Fruit fly (Drosophila melanogaster) whole organism, embryonic: ENCODE measurements around the gene CG12592.

Experiments
- Adf1 ChIP-seq: fragments of 200-800 bp; sonication (Bioruptor generic); IDR thresholded peaks from 2 replicates; pipeline ENCODE4 v1.3.6; 2022; ENCODE audit warnings: missing biosample characterization, missing genetic modification characterization
- Awh ChIP-seq: fragments of 200-800 bp; sonication (Bioruptor generic); IDR thresholded peaks from 2 replicates; pipeline ENCODE4, ENCODE4 v1.3.6; 2022; ENCODE audit warnings: missing biosample characterization, missing genetic modification characterization
- CG10267 ChIP-seq: fragments of 200-800 bp; sonication (Bioruptor generic); optimal IDR thresholded peaks from 2 replicates; lab custom pipeline; 2018; ENCODE audit warnings: missing biosample characterization, mild to moderate bottlenecking, missing genetic modification characterization, moderate library complexity
- CG14050 ChIP-seq: fragments of 200-800 bp; sonication (Bioruptor generic); IDR thresholded peaks from 3 replicates; pipeline ENCODE4 v1.3.6; 2022; ENCODE audit warnings: missing biosample characterization, missing genetic modification characterization
- CG14667 ChIP-seq: fragments of 200-800 bp; sonication (Bioruptor generic); IDR thresholded peaks from 2 replicates; pipeline ENCODE4 v1.3.6; 2022; ENCODE audit warnings: missing biosample characterization, missing genetic modification characterization
- CG15479 ChIP-seq: fragments of 200-800 bp; sonication (Bioruptor generic); optimal IDR thresholded peaks from 3 replicates; lab custom pipeline; 2019; ENCODE audit warnings: missing biosample characterization, mild to moderate bottlenecking, missing genetic modification characterization, moderate library complexity
- CG15696 ChIP-seq: fragments of 200-800 bp; sonication (Bioruptor generic); optimal IDR thresholded peaks from 2 replicates; lab custom pipeline; 2019; ENCODE audit warnings: missing biosample characterization, mild to moderate bottlenecking, missing genetic modification characterization, moderate library complexity
- CG17912 ChIP-seq: fragments of 200-800 bp; sonication (Bioruptor generic); optimal IDR thresholded peaks from 2 replicates; lab custom pipeline; 2018; ENCODE audit warnings: missing biosample characterization, mild to moderate bottlenecking, missing genetic modification characterization
- CG3065 ChIP-seq: fragments of 200-800 bp; sonication (Bioruptor generic); optimal IDR thresholded peaks from 2 replicates; lab custom pipeline; 2016; ENCODE audit warnings: missing biosample characterization, missing genetic modification characterization
- CG32772 ChIP-seq: fragments of 200-800 bp; sonication (Bioruptor generic); IDR thresholded peaks from 2 replicates; pipeline ENCODE4 v1.3.6; 2022; ENCODE audit warnings: missing biosample characterization, missing genetic modification characterization
- CG33557 ChIP-seq: fragments of 200-800 bp; sonication (Bioruptor generic); optimal IDR thresholded peaks from 2 replicates; lab custom pipeline; 2019; ENCODE audit warnings: missing biosample characterization, mild to moderate bottlenecking, missing genetic modification characterization, moderate library complexity
- CG4854 ChIP-seq: fragments of 200-800 bp; sonication (Bioruptor generic); optimal IDR thresholded peaks from 2 replicates; lab custom pipeline; 2016; ENCODE audit warnings: missing biosample characterization, missing genetic modification characterization, inconsistent platforms
- CG6654 ChIP-seq: fragments of 200-800 bp; sonication (Bioruptor generic); optimal IDR thresholded peaks from 2 replicates; lab custom pipeline; 2017; ENCODE audit warnings: missing biosample characterization, mild to moderate bottlenecking, missing genetic modification characterization
- CG6813 ChIP-seq: fragments of 200-800 bp; sonication (Bioruptor generic); optimal IDR thresholded peaks from 2 replicates; lab custom pipeline; 2017; ENCODE audit warnings: missing biosample characterization, missing genetic modification characterization, mild to moderate bottlenecking, moderate library complexity, missing genetic modification reagents
- CG6854 ChIP-seq: fragments of 200-800 bp; sonication (Bioruptor generic); optimal IDR thresholded peaks from 3 replicates; lab custom pipeline; 2017; ENCODE audit warnings: missing biosample characterization, mild to moderate bottlenecking, missing genetic modification characterization
- CG7372 ChIP-seq: fragments of 200-800 bp; sonication (Bioruptor generic); IDR thresholded peaks from 2 replicates; pipeline ENCODE4 v1.3.6; 2022; ENCODE audit warnings: missing biosample characterization, missing genetic modification characterization
- CG8089 ChIP-seq: fragments of 200-800 bp; sonication (Bioruptor generic); optimal IDR thresholded peaks from 3 replicates; lab custom pipeline; 2016; ENCODE audit warnings: missing biosample characterization, missing genetic modification characterization
- CG8281 ChIP-seq: fragments of 200-800 bp; sonication (Bioruptor generic); optimal IDR thresholded peaks from 2 replicates; lab custom pipeline; 2018; ENCODE audit warnings: missing biosample characterization, mild to moderate bottlenecking, missing genetic modification characterization, moderate library complexity
- CG8944 ChIP-seq: fragments of 200-800 bp; sonication (Bioruptor generic); optimal IDR thresholded peaks from 3 replicates; lab custom pipeline; 2016; ENCODE audit warnings: missing biosample characterization, missing genetic modification characterization
- CrebB ChIP-seq: fragments of 200-800 bp; sonication (Bioruptor generic); optimal IDR thresholded peaks from 3 replicates; lab custom pipeline; 2018; ENCODE audit warnings: missing biosample characterization, mild to moderate bottlenecking, missing genetic modification characterization
- Dad ChIP-seq: fragments of 200-800 bp; sonication (Bioruptor generic); optimal IDR thresholded peaks from 3 replicates; lab custom pipeline; 2016; ENCODE audit warnings: missing biosample characterization, missing genetic modification characterization
- Drgx ChIP-seq: fragments of 200-800 bp; sonication (Bioruptor generic); IDR thresholded peaks from 2 replicates; pipeline ENCODE4 v1.3.6; 2022; ENCODE audit warnings: missing biosample characterization, missing genetic modification characterization
- E2f2 ChIP-seq: fragments of 200-800 bp; sonication (Bioruptor generic); IDR thresholded peaks from 2 replicates; pipeline ENCODE4 v1.3.6; 2022; ENCODE audit warnings: missing biosample characterization, missing genetic modification characterization
- ERR ChIP-seq: fragments of 200-800 bp; sonication (Bioruptor generic); optimal IDR thresholded peaks from 2 replicates; lab custom pipeline; 2016; ENCODE audit warnings: missing biosample characterization, missing genetic modification characterization
- HLHmδ ChIP-seq: fragments of 200-800 bp; sonication (Bioruptor generic); optimal IDR thresholded peaks from 2 replicates; lab custom pipeline; 2018; ENCODE audit warnings: missing biosample characterization, mild to moderate bottlenecking, missing genetic modification characterization, moderate library complexity
- HmgD ChIP-seq: fragments of 200-800 bp; sonication (Bioruptor generic); optimal IDR thresholded peaks from 3 replicates; lab custom pipeline; 2016; ENCODE audit warnings: missing biosample characterization, missing genetic modification characterization
- Hr78 ChIP-seq, 2 experiments: fragments of 200-800 bp in 1 of 2; fragments of >200 bp in 1 of 2; sonication (Bioruptor generic) in 1 of 2; optimal IDR thresholded peaks; 2 replicates each; lab custom pipeline; 2017 to 2019; ENCODE audit warnings: missing biosample characterization in 2 of 2, missing genetic modification characterization in 2 of 2, mild to moderate bottlenecking in 1 of 2, moderate library complexity in 1 of 2
- MESR4 ChIP-seq: fragments of 200-800 bp; sonication (Bioruptor generic); optimal IDR thresholded peaks from 2 replicates; lab custom pipeline; 2018; ENCODE audit warnings: missing biosample characterization, mild to moderate bottlenecking, missing genetic modification characterization, moderate library complexity
- Mad ChIP-seq: fragments of 200-800 bp; sonication (Bioruptor generic); optimal IDR thresholded peaks from 2 replicates; lab custom pipeline; 2016; ENCODE audit warnings: missing biosample characterization, missing genetic modification characterization
- Pdp1 ChIP-seq, 2 experiments: fragments of 200-800 bp; sonication (Bioruptor generic); optimal IDR thresholded peaks; 3 replicates each; lab custom pipeline; 2016; ENCODE audit warnings: missing biosample characterization in 2 of 2, missing genetic modification characterization in 2 of 2, mild to moderate bottlenecking in 1 of 2, moderate library complexity in 1 of 2
- Rfx ChIP-seq: fragments of 200-800 bp; sonication (Bioruptor generic); IDR thresholded peaks from 2 replicates; pipeline ENCODE4 v1.3.6; 2022; ENCODE audit warnings: missing biosample characterization, missing genetic modification characterization
- Scr ChIP-seq: fragments of 200-800 bp; sonication (Bioruptor generic); IDR thresholded peaks from 2 replicates; pipeline ENCODE4 v1.3.6; 2022; ENCODE audit warnings: missing biosample characterization, missing genetic modification characterization; ENCODE audit not compliant: partially characterized antibody
- Spps ChIP-seq: fragments of 200-800 bp; sonication (Bioruptor generic); optimal IDR thresholded peaks from 2 replicates; lab custom pipeline; 2018; ENCODE audit warnings: missing biosample characterization, mild to moderate bottlenecking, missing genetic modification characterization
- ato ChIP-seq: fragments of 200-800 bp; sonication (Bioruptor generic); IDR thresholded peaks from 2 replicates; pipeline ENCODE4 v1.3.6; 2022; ENCODE audit warnings: missing biosample characterization, missing genetic modification characterization; ENCODE audit not compliant: partially characterized antibody
- bcd ChIP-seq: fragments of 200-800 bp; sonication (Bioruptor generic); optimal IDR thresholded peaks from 2 replicates; lab custom pipeline; 2017; ENCODE audit warnings: missing biosample characterization, mild to moderate bottlenecking, missing genetic modification characterization
- croc ChIP-seq: fragments of 200-800 bp; sonication (Bioruptor generic); conservative IDR thresholded peaks from 3 replicates; pipeline ENCODE4 v1.3.6; 2022; ENCODE audit warnings: missing biosample characterization, missing genetic modification characterization
- dpn ChIP-seq, 2 experiments: fragments of 200-800 bp; sonication (Bioruptor generic); optimal IDR thresholded peaks; 3 replicates each; lab custom pipeline; 2016; ENCODE audit warnings: missing biosample characterization in 2 of 2, missing genetic modification characterization in 2 of 2
- fd102C ChIP-seq: fragments of 200-800 bp; sonication (Bioruptor generic); optimal IDR thresholded peaks from 2 replicates; lab custom pipeline; 2018; ENCODE audit warnings: missing biosample characterization, mild to moderate bottlenecking, missing genetic modification characterization, moderate library complexity
- fd3F ChIP-seq: fragments of 200-800 bp; sonication (Bioruptor generic); optimal IDR thresholded peaks from 2 replicates; lab custom pipeline; 2018; ENCODE audit warnings: missing biosample characterization, mild to moderate bottlenecking, missing genetic modification characterization, moderate library complexity
- inv ChIP-seq: fragments of 200-800 bp; sonication (Bioruptor generic); IDR thresholded peaks from 2 replicates; pipeline ENCODE4 v1.3.6; 2022; ENCODE audit warnings: missing biosample characterization, missing genetic modification characterization; ENCODE audit not compliant: partially characterized antibody
- knrl ChIP-seq: fragments of 200-800 bp; sonication (Bioruptor generic); IDR thresholded peaks from 3 replicates; pipeline ENCODE4 v1.3.6; 2022; ENCODE audit warnings: missing biosample characterization, missing genetic modification characterization; ENCODE audit not compliant: partially characterized antibody
- nom ChIP-seq: fragments of 200-800 bp; sonication (Bioruptor generic); optimal IDR thresholded peaks from 2 replicates; lab custom pipeline; 2017; ENCODE audit warnings: missing biosample characterization, missing genetic modification characterization, mild to moderate bottlenecking, moderate library complexity, missing genetic modification reagents
- pzg ChIP-seq: fragments of 200-800 bp; sonication (Bioruptor generic); optimal IDR thresholded peaks from 3 replicates; lab custom pipeline; 2018; ENCODE audit warnings: missing biosample characterization, mild to moderate bottlenecking, missing genetic modification characterization, moderate library complexity
- scrt ChIP-seq: fragments of 200-800 bp; sonication (Bioruptor generic); optimal IDR thresholded peaks from 2 replicates; lab custom pipeline; 2018; ENCODE audit warnings: missing biosample characterization, mild to moderate bottlenecking, missing genetic modification characterization, moderate library complexity
- sr ChIP-seq: fragments of 200-800 bp; sonication (Bioruptor generic); IDR thresholded peaks from 3 replicates; pipeline ENCODE4 v1.3.6; 2022; ENCODE audit warnings: missing biosample characterization, missing genetic modification characterization
- stc ChIP-seq: fragments of 200-800 bp; sonication (Bioruptor generic); IDR thresholded peaks from 2 replicates; pipeline ENCODE4 v1.3.6; 2022; ENCODE audit warnings: missing biosample characterization, missing genetic modification characterization
- trem ChIP-seq: fragments of 200-800 bp; optimal IDR thresholded peaks from 3 replicates; lab custom pipeline; 2019; ENCODE audit warnings: missing biosample characterization, mild to moderate bottlenecking, missing genetic modification characterization, moderate library complexity
- zfh2 ChIP-seq: fragments of 200-800 bp; sonication (Bioruptor generic); optimal IDR thresholded peaks from 2 replicates; lab custom pipeline; 2016; ENCODE audit warnings: missing biosample characterization, missing genetic modification characterization

Gene CG12592

DNA sequence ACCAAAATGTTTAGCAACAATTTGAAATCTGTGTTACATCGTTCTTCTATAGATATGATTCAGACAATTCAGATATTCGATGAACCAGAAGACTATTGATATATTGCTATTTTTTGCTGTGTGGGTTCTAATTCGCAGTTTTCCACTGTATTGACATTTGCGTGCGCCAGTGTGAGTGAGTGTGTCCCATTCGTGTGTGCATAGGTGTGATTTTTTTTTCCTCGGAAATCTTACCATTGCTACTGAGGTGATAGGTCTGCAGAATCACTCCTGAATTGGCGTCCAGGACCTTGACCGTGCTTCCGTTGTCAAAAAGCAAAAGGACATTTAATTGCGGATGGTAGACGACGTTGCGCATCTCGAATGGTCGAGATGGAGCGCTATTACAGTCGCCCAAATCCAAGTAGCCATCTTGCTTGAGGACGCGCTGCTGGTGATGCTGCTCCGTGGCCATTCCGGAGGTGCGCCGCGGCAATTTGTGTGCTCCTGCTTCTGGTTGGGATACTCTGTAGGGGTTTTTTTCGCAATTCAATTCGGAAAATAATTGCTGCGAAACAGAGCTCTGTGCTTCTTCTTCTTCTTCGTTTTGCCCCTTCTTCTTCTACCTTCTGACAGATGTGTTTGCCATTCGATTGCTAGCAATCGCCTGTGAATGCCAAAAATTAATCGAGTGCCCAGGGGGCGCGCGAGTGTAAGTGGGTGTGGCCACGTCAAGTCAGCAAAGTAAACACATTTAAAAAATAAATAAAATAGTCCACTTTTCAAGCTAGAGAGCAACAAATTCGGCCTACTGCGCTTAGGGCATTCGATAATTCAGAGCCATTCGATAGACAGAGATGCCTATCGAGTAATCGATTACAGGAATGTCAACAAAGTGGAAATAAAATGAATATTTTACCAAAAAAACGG lies 7.2 kb upstream of the CG12592 start, which contains the start of the genes Bruce and CG12818 (continued):
- TF ChIP-seq CG15696 (no peak), Hr78 (GFP tag; optimal IDR thresholded peaks at IDR 0.05; lab: Kevin White, UChicago) (no peak), Mad (GFP tag; lab: Kevin White, UChicago) (peak; percentile 13), CG3065 (GFP tag; lab: Kevin White, UChicago) (no peak), CG17912 (GFP tag; lab: Kevin White, UChicago) (peak; percentile 16), Awh (GFP tag; lab: Robert Waterston, UW) (no peak), MESR4 (peak; percentile 83), CG10267 (peak; percentile 75), fd102C (GFP tag; lab: Kevin White, UChicago) (no peak), Rfx (GFP tag; lab: Robert Waterston, UW) (peak; percentile 64), CG32772 (GFP tag; lab: Robert Waterston, UW) (no peak), CG6854 (no peak), CG6654 (GFP tag; lab: Kevin White, UChicago) (no peak), nom (GFP tag; lab: Kevin White, UChicago) (no peak), HmgD (GFP tag; lab: Kevin White, UChicago) (peak; percentile 48), sr (GFP tag; lab: Robert Waterston, UW) (no peak), CG14667 (GFP tag; lab: Robert Waterston, UW) (no peak), zfh2 (no peak), E2f2 (GFP tag; lab: Robert Waterston, UW) (peak; percentile 59; the same call in 1 of the 2 replicates), CG6813 (GFP tag; lab: Kevin White, UChicago) (no peak), dpn (GFP tag; optimal IDR thresholded peaks at IDR 0.05; lab: Kevin White, UChicago) (peak in 1 of 2 experiments; percentile 10), Adf1 (GFP tag; lab: Robert Waterston, UW) (no peak), ERR (GFP tag; lab: Kevin White, UChicago) (no peak), CG4854 (GFP tag; lab: Kevin White, UChicago) (no peak), trem (tag; lab: Kevin White, UChicago) (peak; percentile 85), CG14050 (GFP tag; lab: Robert Waterston, UW) (no peak), CG33557 (no peak), pzg (peak; percentile 77), Dad (GFP tag; lab: Kevin White, UChicago) (no peak), fd3F (no peak), CrebB (tag; lab: Kevin White, UChicago) (no peak), Scr (GFP tag; lab: Robert Waterston, UW) (peak; percentile 75), Spps (tag; lab: Kevin White, UChicago) (no peak), bcd (GFP tag; lab: Kevin White, UChicago) (no peak), CG8281 (tag; lab: Kevin White, UChicago) (no peak), ato (GFP tag; lab: Robert Waterston, UW) (peak; percentile 86), knrl (GFP tag; lab: Robert Waterston, UW) (peak; percentile 71), croc (no peak), HLHmδ (GFP tag; lab: Kevin White, UChicago) (no peak), inv (GFP tag; lab: Robert Waterston, UW) (peak; percentile 64), CG8944 (no peak), Drgx (GFP tag; lab: Robert Waterston, UW) (0 out of 2 replicates have a peak, but pooled peaks have one; percentile 19), Pdp1 (GFP tag; optimal IDR thresholded peaks at IDR 0.05; lab: Kevin White, UChicago) (no peak), CG15479 (GFP tag; lab: Kevin White, UChicago) (peak; percentile 67), scrt (no peak), CG7372 (GFP tag; lab: Robert Waterston, UW) (no peak), stc (no peak), CG8089 (GFP tag; lab: Kevin White, UChicago) (no peak)
